Worm (Caenorhabditis elegans): Measurements from ENCODE around the gene F34D10.3.

F34D10.3 gene

DNA sequence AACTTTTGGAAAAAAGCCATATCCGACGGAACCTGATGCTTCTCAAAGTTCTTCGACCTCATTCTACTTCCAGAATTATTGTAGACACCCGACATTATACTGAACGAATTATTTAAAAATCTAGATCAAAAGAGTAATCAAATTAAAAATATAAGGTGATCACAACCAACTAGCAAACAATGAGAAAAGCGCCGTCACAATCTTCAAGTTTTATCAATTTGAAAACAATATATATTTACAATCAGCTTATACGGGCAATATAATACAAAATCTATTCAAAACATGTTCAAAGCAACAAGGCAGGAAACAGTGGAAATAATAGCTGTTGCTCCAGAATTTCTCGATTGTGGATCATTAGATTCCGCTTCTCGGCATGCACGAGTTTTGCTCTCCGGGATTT, 9.2 kb upstream of the F34D10.3 start, which contains the start of gene C14B1.12:
Gene C14B1.12, minus strand, starts transcription at position 101 of the 400 bp plus-strand sequence.
- TF ChIP-seq him-1 (tag; optimal IDR thresholded peaks at IDR 0.05) (no peak), W03F9.2 (tag; optimal IDR thresholded peaks at IDR 0.05) (no peak)

DNA sequence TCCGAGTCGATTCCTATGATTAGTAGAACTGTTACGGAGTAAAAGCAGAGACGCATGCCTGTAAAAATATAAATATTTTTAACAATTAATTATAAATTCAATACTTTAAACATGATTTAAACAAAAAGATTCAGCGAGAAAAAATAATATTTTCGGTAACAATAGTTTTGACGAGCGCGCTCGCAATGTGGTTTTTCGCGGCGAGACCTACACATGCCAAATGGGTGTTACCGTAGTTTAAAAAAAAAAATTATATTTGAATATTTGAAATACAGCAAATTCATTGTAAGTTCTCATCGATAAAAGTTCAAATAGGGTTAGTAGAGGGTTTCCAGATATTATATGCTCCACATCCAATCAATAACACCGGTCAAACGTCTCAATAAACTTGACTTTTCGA, 7.6 kb upstream of the F34D10.3 start, which contains the start of gene gldi-5:
Gene gldi-5, minus strand, starts transcription at position 58 of the 400 bp plus-strand sequence.
- TF ChIP-seq him-1 (tag; optimal IDR thresholded peaks at IDR 0.05) = no peak

DNA sequence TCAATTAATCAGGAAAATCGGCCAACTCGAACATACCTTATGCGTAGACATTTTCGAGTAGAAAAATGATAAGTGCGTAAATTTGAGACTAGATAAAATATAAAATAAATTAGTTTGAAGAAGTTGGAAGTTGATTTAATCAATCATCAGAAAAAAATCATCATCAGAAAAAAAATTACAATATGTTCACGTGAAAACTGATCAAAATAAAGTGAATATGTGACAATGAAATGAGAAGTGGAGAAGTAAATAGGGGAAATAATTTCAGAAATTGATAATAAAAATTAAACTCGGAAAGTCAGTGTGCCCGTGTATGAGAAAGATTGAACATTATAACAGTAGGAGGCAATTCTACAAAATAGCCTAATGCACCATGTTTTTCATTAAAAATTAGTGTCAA, 4.5 kb upstream of the F34D10.3 start, which contains the start of gene F34D10.9:
Gene F34D10.9, minus strand, starts transcription at position 101 of the 400 bp plus-strand sequence.
- TF ChIP-seq him-1 (tag; optimal IDR thresholded peaks at IDR 0.05) (no peak), W03F9.2 (tag; optimal IDR thresholded peaks at IDR 0.05) (no peak), dao-5 (tag; optimal IDR thresholded peaks at IDR 0.05) (no peak)

DNA sequence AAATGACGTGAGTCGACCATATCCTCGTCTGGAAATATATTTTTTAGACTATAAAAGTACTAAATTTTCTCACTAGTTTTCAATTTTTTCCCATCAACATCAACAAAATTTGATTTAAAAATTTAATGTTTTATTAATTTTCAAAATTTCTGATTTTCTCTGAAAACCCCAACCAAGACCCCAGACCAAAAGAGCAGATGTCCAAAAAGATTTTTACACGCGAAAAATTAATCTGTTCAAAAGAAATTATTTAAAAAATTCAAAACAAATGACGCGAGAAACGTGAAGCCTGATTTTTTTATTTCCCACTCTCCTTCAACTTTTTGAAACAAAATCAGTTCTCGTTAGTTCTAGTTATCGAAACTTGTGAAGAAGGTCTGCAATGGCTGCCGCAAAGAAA, 3.6 kb upstream of the F34D10.3 start, which contains the start of gene F34D10.8:
Gene F34D10.8, plus strand, starts transcription at position 301 of the 400 bp plus-strand sequence.
- no peak for TF ChIP-seq dao-5 (tag; optimal IDR thresholded peaks at IDR 0.05)
- no peak for TF ChIP-seq W03F9.2 (tag; optimal IDR thresholded peaks at IDR 0.05)
- TF ChIP-seq him-1 (tag; optimal IDR thresholded peaks at IDR 0.05) = no peak

DNA sequence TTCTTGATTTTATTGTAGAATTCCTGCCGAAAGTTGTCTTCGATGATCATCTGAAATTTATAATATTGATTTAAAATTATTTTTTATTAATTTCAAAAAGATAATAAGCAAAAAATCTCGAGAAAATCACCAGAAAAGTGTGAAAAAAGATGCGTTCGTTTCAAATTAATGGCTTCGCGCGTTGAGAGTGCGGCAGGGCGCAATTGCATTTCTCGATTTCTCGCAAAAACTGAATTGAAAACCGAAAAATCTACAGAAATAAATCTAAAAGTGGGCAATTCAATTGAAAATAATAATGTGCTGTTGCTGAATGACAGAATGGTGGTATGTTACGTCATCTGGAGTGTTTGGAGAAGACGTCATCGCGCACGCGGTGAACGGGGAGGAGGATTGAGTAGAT, 935 bp downstream of the F34D10.3 start, which contains the start of gene evl-18:
Gene evl-18, minus strand, starts transcription at position 50 of the 400 bp plus-strand sequence.
- TF ChIP-seq W03F9.2 (tag; optimal IDR thresholded peaks at IDR 0.05) (no peak), him-1 (tag; optimal IDR thresholded peaks at IDR 0.05) (no peak), dao-5 (tag; optimal IDR thresholded peaks at IDR 0.05) (no peak)

DNA sequence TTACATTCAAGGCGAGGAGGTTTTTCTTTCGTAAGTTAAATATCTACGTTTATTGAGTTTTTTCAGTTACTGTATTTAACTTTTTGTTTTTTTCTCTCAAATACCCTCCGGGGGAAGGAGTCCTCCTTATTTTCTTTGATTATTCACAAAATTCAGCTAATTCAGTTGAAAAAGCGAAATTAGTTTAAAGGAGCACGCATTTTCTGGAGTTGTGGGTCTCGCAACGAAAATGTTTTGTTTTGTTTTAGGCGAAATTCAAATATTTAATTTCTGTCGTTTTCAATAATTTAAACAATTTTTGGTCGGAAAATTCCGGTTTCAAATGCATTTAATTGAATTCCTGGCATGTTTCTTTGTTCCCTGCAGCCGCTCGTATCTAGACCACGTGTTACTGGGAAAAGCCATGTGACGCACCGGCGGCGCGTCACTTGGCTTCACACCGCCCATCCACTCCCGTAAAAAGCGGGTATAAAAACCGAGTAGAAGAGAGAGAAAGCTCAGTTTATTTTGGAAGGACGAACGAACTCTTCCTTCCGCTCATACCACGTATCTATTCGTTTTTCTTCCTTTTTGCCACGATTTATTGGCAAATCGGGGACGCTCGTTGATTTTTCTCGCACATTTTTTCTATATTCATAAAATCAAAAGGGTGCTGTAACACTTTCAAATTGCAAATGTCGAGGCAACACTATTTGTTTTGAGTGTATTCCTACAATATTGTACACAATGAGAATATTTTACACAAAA, 1.6 kb downstream of the F34D10.3 start:
- TF ChIP-seq W03F9.2 (tag; optimal IDR thresholded peaks at IDR 0.05) (no peak), dao-5 (tag; optimal IDR thresholded peaks at IDR 0.05) (no peak), him-1 (tag; optimal IDR thresholded peaks at IDR 0.05) (no peak)

DNA sequence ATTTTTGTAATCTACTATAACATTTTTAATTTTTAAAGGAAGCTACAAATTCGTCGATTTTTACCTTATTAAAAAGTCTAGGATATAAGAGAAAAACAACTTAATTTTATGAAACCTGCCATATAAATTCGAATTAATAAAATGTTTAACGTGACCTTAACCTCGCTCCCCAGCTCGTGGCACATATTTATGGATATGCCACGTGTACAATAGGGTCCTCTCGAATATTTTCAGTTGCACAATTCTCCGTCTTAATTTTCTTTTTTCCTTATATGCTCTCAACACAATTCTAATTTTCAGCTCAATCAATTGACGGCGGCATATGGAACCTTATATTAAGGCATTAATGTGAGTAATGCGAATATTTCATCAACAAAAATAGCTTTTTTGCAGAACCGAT, 2.2 kb downstream of the F34D10.3 start, which contains the start of gene F34D10.4:
Gene F34D10.4, plus strand, starts transcription at position 301 of the 400 bp plus-strand sequence.
- TF ChIP-seq W03F9.2 (tag; optimal IDR thresholded peaks at IDR 0.05) (no peak), dao-5 (tag; optimal IDR thresholded peaks at IDR 0.05) (no peak), him-1 (tag; optimal IDR thresholded peaks at IDR 0.05) (no peak)

DNA sequence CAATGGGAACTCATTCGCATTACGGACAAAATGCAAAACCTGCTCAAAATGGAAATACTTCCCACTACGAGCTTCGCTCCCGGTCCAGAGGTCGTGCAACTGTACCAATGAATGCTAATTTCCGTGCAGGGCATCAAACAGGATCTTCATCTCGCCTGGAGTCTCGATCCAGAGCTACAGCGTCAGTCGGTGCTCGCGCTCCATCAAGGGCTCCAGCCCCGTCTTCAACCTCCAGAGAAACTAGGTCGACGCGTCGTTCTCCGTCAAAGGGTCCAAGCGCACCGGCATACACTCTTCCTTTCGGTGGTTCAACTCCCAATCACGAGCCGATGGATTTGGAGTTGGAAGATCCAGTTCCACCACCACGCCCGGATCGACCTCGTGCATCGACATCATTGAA, 3.7 kb downstream of the F34D10.3 start:
- TF ChIP-seq dao-5 (tag; optimal IDR thresholded peaks at IDR 0.05) (no peak), him-1 (tag; optimal IDR thresholded peaks at IDR 0.05) (no peak), W03F9.2 (tag; optimal IDR thresholded peaks at IDR 0.05) (no peak)

DNA sequence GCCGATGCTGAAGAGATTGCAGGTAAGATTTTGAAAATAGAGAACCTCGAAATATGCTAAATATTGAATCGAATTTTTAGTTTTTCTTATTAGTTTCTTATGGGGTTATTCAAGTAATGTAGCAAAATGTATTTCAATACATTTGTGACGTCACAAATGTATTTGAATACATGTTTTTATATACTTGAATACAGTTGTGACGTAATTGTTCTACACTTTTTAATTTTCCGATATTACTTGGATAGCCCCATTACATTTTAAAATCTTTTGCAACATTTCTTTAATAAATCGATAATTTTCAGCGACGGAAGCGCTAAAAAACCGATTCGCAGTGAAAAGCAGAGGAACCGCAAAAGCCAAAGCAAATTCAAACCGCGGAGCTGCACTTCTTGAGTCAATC, 4.3 kb downstream of the F34D10.3 start:
- TF ChIP-seq dao-5 (tag; optimal IDR thresholded peaks at IDR 0.05) = no peak
- TF ChIP-seq W03F9.2 (tag; optimal IDR thresholded peaks at IDR 0.05) = no peak
- no peak for TF ChIP-seq him-1 (tag; optimal IDR thresholded peaks at IDR 0.05)

DNA sequence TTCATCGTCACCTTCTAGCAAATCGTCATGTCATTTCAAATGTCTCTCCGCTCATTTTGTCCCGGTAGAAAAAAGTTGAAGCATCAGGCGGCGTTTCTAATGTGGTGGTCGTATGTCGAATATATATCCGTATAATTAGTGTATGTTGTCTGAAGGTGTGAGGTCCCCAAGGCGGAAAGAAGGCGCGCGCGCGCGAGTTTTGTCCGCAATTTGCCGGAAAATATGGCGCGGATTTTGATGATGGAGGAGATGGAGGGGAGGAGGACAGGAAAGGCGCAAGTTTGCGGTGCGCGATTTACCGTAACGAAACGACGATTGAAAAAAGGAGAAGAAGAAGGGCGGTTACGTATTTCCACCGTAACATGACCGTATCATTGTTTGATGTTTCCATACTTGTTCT, 8.0 kb downstream of the F34D10.3 start:
- no peak for TF ChIP-seq dao-5 (tag; optimal IDR thresholded peaks at IDR 0.05)
- TF ChIP-seq W03F9.2 (tag; optimal IDR thresholded peaks at IDR 0.05) = no peak
- no peak for TF ChIP-seq him-1 (tag; optimal IDR thresholded peaks at IDR 0.05)

DNA sequence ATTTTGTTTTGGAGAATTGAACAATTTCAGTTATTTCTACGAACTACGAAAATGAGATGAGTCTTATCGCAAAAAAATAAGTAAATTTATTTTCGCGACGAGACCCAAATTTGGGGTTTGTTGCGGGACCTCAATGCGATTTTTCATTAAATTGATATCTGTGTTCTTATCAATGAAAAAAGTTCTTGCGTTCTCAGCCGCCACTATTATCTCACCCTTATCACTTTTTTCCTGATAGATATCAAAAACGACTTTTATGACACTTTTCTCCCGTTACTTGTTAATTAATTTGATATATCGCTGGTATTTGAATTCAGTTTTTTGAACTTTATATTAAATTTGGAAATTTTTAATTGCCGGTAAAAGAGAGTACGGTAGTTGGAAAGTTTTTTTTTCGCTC, 9.3 kb downstream of the F34D10.3 start:
- TF ChIP-seq dao-5 (tag; optimal IDR thresholded peaks at IDR 0.05) (no peak), him-1 (tag; optimal IDR thresholded peaks at IDR 0.05) (no peak), W03F9.2 (tag; optimal IDR thresholded peaks at IDR 0.05) (no peak)

DNA sequence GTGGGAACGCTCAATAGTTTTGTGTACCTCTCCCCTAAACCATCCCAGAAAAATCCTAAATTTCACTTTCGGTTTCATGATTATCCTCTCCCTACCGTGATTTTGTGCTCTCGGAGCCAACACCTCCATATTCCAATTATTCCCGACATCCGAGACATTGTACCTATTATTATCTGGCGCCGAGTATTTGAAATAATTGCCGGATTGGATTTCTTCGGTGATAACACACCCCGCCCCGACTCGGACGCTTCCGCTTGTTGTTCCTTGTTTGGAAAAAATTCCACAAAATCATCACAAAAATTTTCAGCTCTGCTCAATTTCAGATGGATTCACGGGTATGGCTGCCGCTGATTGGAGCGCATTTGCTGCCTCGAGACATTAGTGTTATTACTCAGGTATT, 11.1 kb downstream of the F34D10.3 start, which contains the start of gene lin-48:
Gene lin-48, plus strand, starts transcription at position 301 of the 400 bp plus-strand sequence.
- no peak for TF ChIP-seq him-1 (tag; optimal IDR thresholded peaks at IDR 0.05)
- TF ChIP-seq dao-5 (tag; optimal IDR thresholded peaks at IDR 0.05) = no peak
- TF ChIP-seq W03F9.2 (tag; optimal IDR thresholded peaks at IDR 0.05) = no peak

DNA sequence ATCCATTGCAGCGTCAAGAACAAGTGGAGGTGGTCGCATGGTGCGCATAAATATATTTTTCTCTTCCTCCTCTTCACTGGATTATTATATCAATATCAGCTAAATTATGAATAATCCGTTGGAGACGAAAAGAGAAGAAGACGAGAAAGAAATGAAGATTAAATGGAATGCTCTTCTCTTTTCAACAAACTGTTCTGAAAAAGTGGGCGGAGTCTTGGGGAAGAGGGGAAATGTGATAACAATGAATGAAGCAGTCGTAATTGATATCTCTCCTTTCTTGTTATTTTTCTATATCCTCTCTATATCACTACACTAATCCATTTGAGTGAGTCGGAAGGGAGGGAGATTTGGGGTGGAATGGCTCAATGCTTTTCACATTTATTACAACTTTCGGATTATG, 25.3 kb downstream of the F34D10.3 start, which contains the start of gene arcp-1:
Gene arcp-1, minus strand, starts transcription at position 101 of the 400 bp plus-strand sequence.
- no peak for TF ChIP-seq W03F9.2 (tag; optimal IDR thresholded peaks at IDR 0.05)
- TF ChIP-seq him-1 (tag; optimal IDR thresholded peaks at IDR 0.05) = no peak
- no peak for TF ChIP-seq dao-5 (tag; optimal IDR thresholded peaks at IDR 0.05)

DNA sequence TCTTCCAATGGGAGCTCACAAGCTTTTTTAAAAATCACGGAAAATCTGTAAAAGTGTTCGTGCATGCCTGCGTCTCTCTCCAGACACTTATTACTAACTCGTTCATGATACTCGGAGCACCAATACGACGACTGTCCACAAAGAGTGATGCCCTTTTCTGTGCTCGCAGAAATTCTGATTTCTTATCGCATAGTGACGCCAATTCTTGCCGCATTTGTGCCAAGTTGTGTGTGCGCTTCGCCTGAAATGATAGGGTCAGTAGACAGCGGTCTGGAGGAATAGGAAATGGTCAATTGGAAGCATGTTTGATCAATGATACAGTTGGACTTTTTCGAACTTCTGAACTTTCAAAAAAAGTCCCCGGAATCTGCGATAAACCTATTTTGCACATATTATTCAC, 30.0 kb downstream of the F34D10.3 start:
- TF ChIP-seq him-1 (tag; optimal IDR thresholded peaks at IDR 0.05) = no peak
- TF ChIP-seq W03F9.2 (tag; optimal IDR thresholded peaks at IDR 0.05) = no peak
- no peak for TF ChIP-seq dao-5 (tag; optimal IDR thresholded peaks at IDR 0.05)

Measured in whole organism, L4/young adult.